Fruit fly (Drosophila melanogaster) whole organism, embryonic: Measurements from ENCODE around the gene CG7607.
A peak's percentile ranks its signal among the peaks of the same experiment; 100 is the strongest.

Experiments
- Atf-2 ChIP-seq: fragments of 200-800 bp; sonication (Bioruptor generic); optimal IDR thresholded peaks from 2 replicates; lab custom pipeline; 2016; ENCODE audit warnings: missing biosample characterization, missing genetic modification characterization
- Atf6 ChIP-seq: fragments of 200-800 bp; sonication (Bioruptor generic); IDR thresholded peaks from 2 replicates; pipeline ENCODE4 v1.3.6; 2022; ENCODE audit warnings: missing biosample characterization, missing genetic modification characterization
- BtbVII ChIP-seq: fragments of 200-800 bp; sonication (Bioruptor generic); optimal IDR thresholded peaks from 3 replicates; lab custom pipeline; 2017; ENCODE audit warnings: missing biosample characterization, mild to moderate bottlenecking, missing genetic modification characterization
- CG11398 ChIP-seq: fragments of 200-800 bp; sonication (Bioruptor generic); optimal IDR thresholded peaks from 2 replicates; lab custom pipeline; 2016; ENCODE audit warnings: missing biosample characterization, missing genetic modification characterization
- CG11456 ChIP-seq: fragments of 200-800 bp; sonication (Bioruptor generic); IDR thresholded peaks from 3 replicates; pipeline ENCODE4 v1.3.6; 2022; ENCODE audit warnings: missing biosample characterization, missing genetic modification characterization
- CG11560 ChIP-seq: fragments of 200-800 bp; sonication (Bioruptor generic); IDR thresholded peaks from 3 replicates; pipeline ENCODE4 v1.3.6; 2022; ENCODE audit warnings: missing biosample characterization, missing genetic modification characterization
- CG16813 ChIP-seq: fragments of 200-800 bp; sonication (Bioruptor generic); IDR thresholded peaks from 3 replicates; pipeline ENCODE4 v1.3.6; 2022; ENCODE audit warnings: missing biosample characterization, missing genetic modification characterization; ENCODE audit not compliant: partially characterized antibody
- CG2875 ChIP-seq: fragments of 200-800 bp; sonication (Bioruptor generic); optimal IDR thresholded peaks from 2 replicates; lab custom pipeline; 2017; ENCODE audit warnings: missing biosample characterization, mild to moderate bottlenecking, missing genetic modification characterization, missing genetic modification reagents
- CG30020 ChIP-seq: fragments of 200-800 bp; optimal IDR thresholded peaks from 2 replicates; lab custom pipeline; 2019; ENCODE audit warnings: missing biosample characterization, mild to moderate bottlenecking, missing genetic modification characterization, moderate library complexity
- CG31224 ChIP-seq: fragments of 200-800 bp; sonication (Bioruptor generic); IDR thresholded peaks from 2 replicates; pipeline ENCODE4 v1.3.6; 2022; ENCODE audit warnings: missing biosample characterization, missing genetic modification characterization
- CG32772 ChIP-seq: fragments of 200-800 bp; sonication (Bioruptor generic); IDR thresholded peaks from 2 replicates; pipeline ENCODE4 v1.3.6; 2022; ENCODE audit warnings: missing biosample characterization, missing genetic modification characterization
- CG3726 ChIP-seq: fragments of 200-800 bp; sonication (Bioruptor generic); IDR thresholded peaks from 3 replicates; pipeline ENCODE4, ENCODE4 v1.3.6; 2022; ENCODE audit warnings: missing biosample characterization, missing genetic modification characterization
- CG4282 ChIP-seq: fragments of 200-800 bp; sonication (Bioruptor generic); optimal IDR thresholded peaks from 2 replicates; lab custom pipeline; 2016; ENCODE audit warnings: missing biosample characterization, missing genetic modification characterization
- CG4404 ChIP-seq: fragments of 200-800 bp; sonication (Bioruptor generic); IDR thresholded peaks from 2 replicates; pipeline ENCODE4 v1.3.6; 2022; ENCODE audit warnings: missing biosample characterization, missing genetic modification characterization
- CG4424 ChIP-seq: fragments of 200-800 bp; sonication (Bioruptor generic); optimal IDR thresholded peaks from 3 replicates; lab custom pipeline; 2016; ENCODE audit warnings: missing biosample characterization, missing genetic modification characterization
- CG4854 ChIP-seq: fragments of 200-800 bp; sonication (Bioruptor generic); optimal IDR thresholded peaks from 2 replicates; lab custom pipeline; 2016; ENCODE audit warnings: missing biosample characterization, missing genetic modification characterization, inconsistent platforms
- CG6689 ChIP-seq: fragments of 200-800 bp; sonication (Bioruptor generic); IDR thresholded peaks from 2 replicates; pipeline ENCODE4 v1.3.6; 2022; ENCODE audit warnings: missing biosample characterization, missing genetic modification characterization
- CG8089 ChIP-seq: fragments of 200-800 bp; sonication (Bioruptor generic); optimal IDR thresholded peaks from 3 replicates; lab custom pipeline; 2016; ENCODE audit warnings: missing biosample characterization, missing genetic modification characterization
- CG9727 ChIP-seq: fragments of 200-800 bp; sonication (Bioruptor generic); optimal IDR thresholded peaks from 3 replicates; lab custom pipeline; 2017; ENCODE audit warnings: missing biosample characterization, mild to moderate bottlenecking, missing genetic modification characterization
- Chrac-16 ChIP-seq: fragments of 200-800 bp; sonication (Bioruptor generic); optimal IDR thresholded peaks from 3 replicates; lab custom pipeline; 2016; ENCODE audit warnings: missing biosample characterization, missing genetic modification characterization
- CrebB ChIP-seq: fragments of 200-800 bp; sonication (Bioruptor generic); optimal IDR thresholded peaks from 3 replicates; lab custom pipeline; 2018; ENCODE audit warnings: missing biosample characterization, mild to moderate bottlenecking, missing genetic modification characterization
- D ChIP-seq, 2 experiments: fragments of 200-800 bp in 1 of 2; fragments of >200 bp in 1 of 2; sonication (Bioruptor generic) in 1 of 2; optimal IDR thresholded peaks; 2 replicates in 1 of 2; 3 replicates in 1 of 2; lab custom pipeline; 2017; ENCODE audit warnings: mild to moderate bottlenecking in 1 of 2, missing biosample characterization in 1 of 2, missing genetic modification characterization in 1 of 2, missing genetic modification reagents in 1 of 2
- Dad ChIP-seq: fragments of 200-800 bp; sonication (Bioruptor generic); optimal IDR thresholded peaks from 3 replicates; lab custom pipeline; 2016; ENCODE audit warnings: missing biosample characterization, missing genetic modification characterization
- Dek ChIP-seq: fragments of 200-800 bp; sonication (Bioruptor generic); optimal IDR thresholded peaks from 3 replicates; lab custom pipeline; 2019; ENCODE audit warnings: missing biosample characterization, mild to moderate bottlenecking, missing genetic modification characterization, moderate library complexity
- Hey ChIP-seq: fragments of 200-800 bp; sonication (Bioruptor generic); optimal IDR thresholded peaks from 3 replicates; lab custom pipeline; 2018; ENCODE audit warnings: missing biosample characterization, mild to moderate bottlenecking, missing genetic modification characterization
- Hmx ChIP-seq: fragments of 200-800 bp; sonication (Bioruptor generic); optimal IDR thresholded peaks from 2 replicates; lab custom pipeline; 2016; ENCODE audit warnings: missing biosample characterization, missing genetic modification characterization
- Hr39 ChIP-seq: fragments of >200 bp; optimal IDR thresholded peaks from 2 replicates; lab custom pipeline; 2017
- MBD-R2 ChIP-seq: fragments of 200-800 bp; sonication (Bioruptor generic); IDR thresholded peaks from 2 replicates; pipeline ENCODE4 v1.3.6; 2022; ENCODE audit warnings: missing biosample characterization, missing genetic modification characterization
- Mes4 ChIP-seq: fragments of 200-800 bp; sonication (Bioruptor generic); optimal IDR thresholded peaks from 2 replicates; lab custom pipeline; 2016; ENCODE audit warnings: missing biosample characterization, missing genetic modification characterization
- NC2β ChIP-seq: fragments of 200-800 bp; sonication (Bioruptor generic); optimal IDR thresholded peaks from 2 replicates; lab custom pipeline; 2016; ENCODE audit warnings: missing biosample characterization, missing genetic modification characterization
- ab ChIP-seq: fragments of 200-800 bp; sonication (Bioruptor generic); optimal IDR thresholded peaks from 2 replicates; lab custom pipeline; 2016; ENCODE audit warnings: missing biosample characterization, missing genetic modification characterization
- abd-A ChIP-seq: fragments of 200-800 bp; sonication (Bioruptor generic); optimal IDR thresholded peaks from 3 replicates; lab custom pipeline; 2019; ENCODE audit warnings: missing biosample characterization, mild to moderate bottlenecking, missing genetic modification characterization, moderate library complexity
- ac ChIP-seq: fragments of 200-800 bp; sonication (Bioruptor generic); optimal IDR thresholded peaks from 3 replicates; lab custom pipeline; 2017; ENCODE audit warnings: missing biosample characterization, mild to moderate bottlenecking, missing genetic modification characterization
- ash1 ChIP-seq: fragments of 200-800 bp; sonication (Bioruptor generic); optimal IDR thresholded peaks from 2 replicates; lab custom pipeline; 2018; ENCODE audit warnings: missing biosample characterization, mild to moderate bottlenecking, missing genetic modification characterization
- bsh ChIP-seq, 2 experiments: fragments of 200-800 bp; sonication (Bioruptor generic); optimal IDR thresholded peaks; 2 replicates each; lab custom pipeline; 2017 to 2018; ENCODE audit warnings: mild to moderate bottlenecking in 2 of 2, missing biosample characterization in 2 of 2, missing genetic modification characterization in 2 of 2, moderate library complexity in 1 of 2
- chif ChIP-seq, 2 experiments: fragments of 200-800 bp; sonication (Bioruptor generic); optimal IDR thresholded peaks; 3 replicates each; lab custom pipeline; 2016; ENCODE audit warnings: missing biosample characterization in 2 of 2, missing genetic modification characterization in 2 of 2
- dm ChIP-seq: fragments of 200-800 bp; sonication (Bioruptor generic); optimal IDR thresholded peaks from 3 replicates; lab custom pipeline; 2016; ENCODE audit warnings: missing biosample characterization, missing genetic modification characterization
- fru ChIP-seq: fragments of >200 bp; optimal IDR thresholded peaks from 2 replicates; lab custom pipeline; 2017
- gce ChIP-seq: fragments of 200-800 bp; sonication (Bioruptor generic); IDR thresholded peaks from 3 replicates; pipeline ENCODE4 v1.3.6; 2022; ENCODE audit warnings: missing biosample characterization, missing genetic modification characterization
- grn ChIP-seq: fragments of 200-800 bp; sonication (Bioruptor generic); optimal IDR thresholded peaks from 3 replicates; lab custom pipeline; 2017; ENCODE audit warnings: missing biosample characterization, missing genetic modification characterization
- hb ChIP-seq: fragments of 200-800 bp; sonication (Bioruptor generic); IDR thresholded peaks from 3 replicates; pipeline ENCODE4 v1.3.6; 2022; ENCODE audit warnings: missing biosample characterization, missing genetic modification characterization; ENCODE audit not compliant: partially characterized antibody
- jigr1 ChIP-seq: fragments of 200-800 bp; sonication (Bioruptor generic); IDR thresholded peaks from 3 replicates; pipeline ENCODE4 v1.3.6; 2022; ENCODE audit warnings: missing biosample characterization, missing genetic modification characterization
- ken ChIP-seq: fragments of 200-800 bp; sonication (Bioruptor generic); IDR thresholded peaks from 3 replicates; pipeline ENCODE4 v1.3.6; 2022; ENCODE audit warnings: missing biosample characterization, missing genetic modification characterization
- otp ChIP-seq: fragments of 200-800 bp; sonication (Bioruptor generic); IDR thresholded peaks from 3 replicates; pipeline ENCODE4, ENCODE4 v1.3.6; 2022; ENCODE audit warnings: missing biosample characterization, missing genetic modification characterization
- pita ChIP-seq: fragments of 200-800 bp; sonication (Bioruptor generic); optimal IDR thresholded peaks from 2 replicates; lab custom pipeline; 2017; ENCODE audit warnings: missing biosample characterization, mild to moderate bottlenecking, missing genetic modification characterization
- sens ChIP-seq: fragments of 200-800 bp; sonication (Bioruptor generic); peaks from one replicate; lab custom pipeline; 2016; ENCODE audit warnings: missing biosample characterization, missing genetic modification characterization
- shn ChIP-seq: fragments of 200-800 bp; sonication (Bioruptor generic); optimal IDR thresholded peaks from 3 replicates; lab custom pipeline; 2016; ENCODE audit warnings: missing biosample characterization, missing genetic modification characterization
- sr ChIP-seq: fragments of 200-800 bp; sonication (Bioruptor generic); IDR thresholded peaks from 3 replicates; pipeline ENCODE4 v1.3.6; 2022; ENCODE audit warnings: missing biosample characterization, missing genetic modification characterization
- tgo ChIP-seq: fragments of 200-800 bp; sonication (Bioruptor generic); IDR thresholded peaks from 3 replicates; pipeline ENCODE4 v1.3.6; 2022; ENCODE audit warnings: missing biosample characterization, missing genetic modification characterization
- trem ChIP-seq: fragments of 200-800 bp; optimal IDR thresholded peaks from 3 replicates; lab custom pipeline; 2019; ENCODE audit warnings: missing biosample characterization, mild to moderate bottlenecking, missing genetic modification characterization, moderate library complexity

Gene CG7607

dm6 chr3L:11169299-11170181 is 29.9 kb upstream of the CG7607 start, which contains the start of the genes wls and Adck5 (continued):
- TF ChIP-seq Dek (tag; lab: Kevin White, UChicago) (no peak), chif (GFP tag; optimal IDR thresholded peaks at IDR 0.05; lab: Kevin White, UChicago) (no peak), abd-A (no peak), CG8089 (GFP tag; lab: Kevin White, UChicago) (peak; percentile 67), Chrac-16 (GFP tag; lab: Kevin White, UChicago) (no peak), CG9727 (GFP tag; lab: Kevin White, UChicago) (peak; percentile 63), CG4282 (GFP tag; lab: Kevin White, UChicago) (no peak), sens (GFP tag; lab: Kevin White, UChicago) (peak; percentile 91), CG16813 (GFP tag; lab: Robert Waterston, UW) (no peak), D (optimal IDR thresholded peaks at IDR 0.05; lab: Kevin White, UChicago) (no peak), D (GFP tag; optimal IDR thresholded peaks at IDR 0.05; lab: Kevin White, UChicago) (no peak), Mes4 (GFP tag; lab: Kevin White, UChicago) (peak; percentile 63), grn (no peak), pita (GFP tag; lab: Kevin White, UChicago) (no peak), CG6689 (GFP tag; lab: Robert Waterston, UW) (no peak), Hmx (GFP tag; lab: Kevin White, UChicago) (no peak), sr (GFP tag; lab: Robert Waterston, UW) (0 out of 3 replicates have a peak, but pooled peaks have one; percentile 46), gce (GFP tag; lab: Robert Waterston, UW) (peak; percentile 64; the same call in 1 of the 3 replicates), ac (GFP tag; lab: Kevin White, UChicago) (peak; percentile 64), CG11560 (tag; lab: Robert Waterston, UW) (no peak), dm (GFP tag; lab: Kevin White, UChicago) (no peak), NC2β (peak; percentile 26), CG4424 (GFP tag; lab: Kevin White, UChicago) (peak; percentile 38), tgo (no peak), BtbVII (GFP tag; lab: Kevin White, UChicago) (peak; percentile 79), CG11456 (GFP tag; lab: Robert Waterston, UW) (peak; percentile 43; the same call in 1 of the 3 replicates), Hr39 (lab: Kevin White, UChicago) (no peak), ab (GFP tag; lab: Kevin White, UChicago) (no peak), hb (GFP tag; lab: Robert Waterston, UW) (no peak), Hey (peak; percentile 20), ken (no peak), ash1 (GFP tag; lab: Kevin White, UChicago) (no peak), Dad (GFP tag; lab: Kevin White, UChicago) (peak; percentile 21), trem (tag; lab: Kevin White, UChicago) (peak; percentile 5), CG31224 (GFP tag; lab: Robert Waterston, UW) (no peak), CG4404 (GFP tag; lab: Robert Waterston, UW) (no peak), bsh (GFP tag; optimal IDR thresholded peaks at IDR 0.05; lab: Kevin White, UChicago) (peak in 1 of 2 experiments; percentile 42), CG11398 (GFP tag; lab: Kevin White, UChicago) (peak; percentile 45), CrebB (tag; lab: Kevin White, UChicago) (peak; percentile 73), CG30020 (tag; lab: Kevin White, UChicago) (no peak), CG32772 (no peak), CG3726 (GFP tag; lab: Robert Waterston, UW) (no peak), MBD-R2 (GFP tag; lab: Robert Waterston, UW) (peak; percentile 76), jigr1 (GFP tag; lab: Robert Waterston, UW) (no peak), CG2875 (peak; percentile 25), shn (GFP tag; lab: Kevin White, UChicago) (peak; percentile 36), Atf-2 (GFP tag; lab: Kevin White, UChicago) (no peak), otp (GFP tag; lab: Robert Waterston, UW) (0 out of 3 replicates have a peak, but pooled peaks have one; percentile 27), CG4854 (peak; percentile 35), Atf6 (GFP tag; lab: Robert Waterston, UW) (0 out of 2 replicates have a peak, but pooled peaks have one; percentile 26), fru (lab: Kevin White, UChicago) (no peak)
